Worm (Caenorhabditis elegans) whole organism, L1 larva: ENCODE data around the gene F55D10.4.

Source experiments
- ama-1 ChIP-seq: fragments of 150-350 bp; optimal IDR thresholded peaks from 2 replicates; lab custom pipeline; 2014
- blmp-1 ChIP-seq: fragments of 150-350 bp; optimal IDR thresholded peaks from 2 replicates; lab custom pipeline; 2014; ENCODE audit warnings: missing biosample characterization, missing genetic modification characterization
- efl-1 ChIP-seq, 4 experiments: fragments of 150-350 bp; optimal IDR thresholded peaks in 3 of 4; peaks in 1 of 4; 1 replicate in 1 of 4; 2 replicates in 3 of 4; lab custom pipeline; 2014; ENCODE audit warnings: missing biosample characterization in 2 of 4, missing genetic modification characterization in 2 of 4, missing genetic modification reagents in 2 of 4
- ets-5 ChIP-seq: fragments of 200-800 bp; sonication (Bioruptor generic); IDR thresholded peaks from 2 replicates; pipeline ENCODE4 v1.3.6; 2022; ENCODE audit warnings: missing genetic modification characterization, missing compliant biosample characterization
- lin-14 ChIP-seq: fragments of 200-800 bp; sonication (Bioruptor generic); optimal IDR thresholded peaks from 2 replicates; lab custom pipeline; 2018; ENCODE audit warnings: mild to moderate bottlenecking, missing genetic modification characterization, moderate library complexity, missing compliant biosample characterization

- TF ChIP-seq ets-5 (GFP tag; lab: Robert Waterston, UW) = no peak
- no peak for TF ChIP-seq efl-1 (optimal IDR thresholded peaks at IDR 0.05; lab: Kevin White, UChicago)
- no peak for TF ChIP-seq efl-1 (GFP tag; optimal IDR thresholded peaks at IDR 0.05 in 1 of 2; lab: Kevin White, UChicago)
- no peak for TF ChIP-seq lin-14
- no peak for TF ChIP-seq ama-1
- TF ChIP-seq blmp-1 (tag; lab: Kevin White, UChicago) = no peak
Measured at ce11 chrX:4700083-4700482, 20.4 kb downstream of the F55D10.4 start.
